Worm (Caenorhabditis elegans) whole organism, L3 larva: ENCODE measurements around the gene egas-2.

Experiments used
- R02D3.7 ChIP-seq: fragments of 150-350 bp; optimal IDR thresholded peaks from 2 replicates; lab custom pipeline; 2014; ENCODE audit warnings: missing biosample characterization, missing genetic modification characterization
- elt-3 ChIP-seq, 3 experiments: fragments of 150-350 bp in 1 of 3; sonication (generic microtip) in 2 of 3; optimal IDR thresholded peaks; 2 replicates in 2 of 3; 4 replicates in 1 of 3; lab custom pipeline; 2014 to 2017; ENCODE audit warnings: missing biosample characterization in 3 of 3, missing genetic modification characterization in 3 of 3
- fkh-10 ChIP-seq: sonication (generic microtip); optimal IDR thresholded peaks from 2 replicates; lab custom pipeline; 2017; ENCODE audit warnings: missing biosample characterization, missing genetic modification reagents, missing genetic modification characterization
- lin-15B ChIP-seq: fragments of 150-350 bp; optimal IDR thresholded peaks from 2 replicates; lab custom pipeline; 2014; ENCODE audit warnings: missing biosample characterization, missing genetic modification characterization
- lin-39 ChIP-seq: fragments of 150-350 bp; optimal IDR thresholded peaks from 2 replicates; lab custom pipeline; 2018; ENCODE audit warnings: missing biosample characterization, missing genetic modification reagents, missing genetic modification characterization
- nfya-1 ChIP-seq: sonication (generic microtip); optimal IDR thresholded peaks from 2 replicates; lab custom pipeline; 2017; ENCODE audit warnings: missing genetic modification characterization, mild to moderate bottlenecking, missing compliant biosample characterization, antibody characterized with exemption, moderate library complexity; ENCODE audit not compliant: insufficient read depth
- nhr-11 ChIP-seq: fragments of 150-350 bp; optimal IDR thresholded peaks from 2 replicates; lab custom pipeline; 2014; ENCODE audit warnings: missing biosample characterization, missing genetic modification characterization
- nhr-12 ChIP-seq: fragments of 150-350 bp; optimal IDR thresholded peaks from 2 replicates; lab custom pipeline; 2014; ENCODE audit warnings: missing biosample characterization, missing genetic modification characterization
- nhr-25 ChIP-seq: sonication (generic microtip); optimal IDR thresholded peaks from 2 replicates; lab custom pipeline; 2017; ENCODE audit warnings: missing biosample characterization, missing genetic modification characterization
- nhr-28 ChIP-seq: fragments of 150-350 bp; optimal IDR thresholded peaks from 2 replicates; lab custom pipeline; 2014; ENCODE audit warnings: missing biosample characterization, missing genetic modification characterization
- snpc-4 ChIP-seq: fragments of 150-350 bp; optimal IDR thresholded peaks from 2 replicates; lab custom pipeline; 2014; ENCODE audit warnings: missing biosample characterization, missing genetic modification characterization
- unc-39 ChIP-seq: sonication (generic microtip); optimal IDR thresholded peaks from 4 replicates; lab custom pipeline; 2017; ENCODE audit warnings: missing biosample characterization, missing genetic modification characterization
- unc-62 ChIP-seq: fragments of 150-350 bp; sonication (generic microtip); optimal IDR thresholded peaks from 4 replicates; lab custom pipeline; 2014; ENCODE audit warnings: missing biosample characterization, missing genetic modification reagents, missing genetic modification characterization

DNA sequence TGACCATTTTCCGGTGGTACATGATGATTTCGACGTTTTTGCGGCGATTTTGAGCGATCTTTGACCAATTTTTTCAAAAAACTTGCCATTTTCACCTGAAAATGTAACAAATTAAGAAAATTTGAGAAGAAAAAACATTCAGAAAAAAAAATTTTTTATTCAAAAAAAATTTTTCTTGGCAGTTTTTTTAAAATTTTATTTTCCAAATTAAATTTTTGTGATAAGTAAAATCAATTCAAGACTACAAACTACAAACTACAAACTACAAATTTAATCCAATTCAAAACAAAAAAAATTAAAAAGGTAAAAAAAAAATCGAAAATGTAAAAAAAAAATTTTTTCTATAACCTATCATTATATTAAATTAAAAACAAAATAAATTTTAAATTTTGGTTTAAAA, 23.4 kb upstream of the egas-2 start, which contains the start of gene Y69H2.15:
- no peak for TF ChIP-seq elt-3 (tag; optimal IDR thresholded peaks at IDR 0.05; lab: Kevin White, UChicago)
- TF ChIP-seq nhr-12, result no peak
- no peak for TF ChIP-seq nhr-25 (tag; lab: Kevin White, UChicago)
- no peak for TF ChIP-seq R02D3.7 (tag; lab: Kevin White, UChicago)
- no peak for TF ChIP-seq nfya-1 (tag; lab: Kevin White, UChicago)
- no peak for TF ChIP-seq unc-39 (tag; lab: Kevin White, UChicago)
- TF ChIP-seq unc-62 (GFP tag; lab: Kevin White, UChicago), result no peak
- no peak for TF ChIP-seq fkh-10 (GFP tag; lab: Kevin White, UChicago)
- no peak for TF ChIP-seq snpc-4 (tag; lab: Kevin White, UChicago)
- no peak for TF ChIP-seq nhr-28 (tag; lab: Kevin White, UChicago)
- TF ChIP-seq nhr-11 (tag; lab: Kevin White, UChicago), result no peak
- no peak for TF ChIP-seq lin-39 (tag; lab: Kevin White, UChicago)
- TF ChIP-seq lin-15B (tag; lab: Kevin White, UChicago), result no peak
